Fruit fly (Drosophila melanogaster): ENCODE measurements around the gene if.

Gene if

DNA sequence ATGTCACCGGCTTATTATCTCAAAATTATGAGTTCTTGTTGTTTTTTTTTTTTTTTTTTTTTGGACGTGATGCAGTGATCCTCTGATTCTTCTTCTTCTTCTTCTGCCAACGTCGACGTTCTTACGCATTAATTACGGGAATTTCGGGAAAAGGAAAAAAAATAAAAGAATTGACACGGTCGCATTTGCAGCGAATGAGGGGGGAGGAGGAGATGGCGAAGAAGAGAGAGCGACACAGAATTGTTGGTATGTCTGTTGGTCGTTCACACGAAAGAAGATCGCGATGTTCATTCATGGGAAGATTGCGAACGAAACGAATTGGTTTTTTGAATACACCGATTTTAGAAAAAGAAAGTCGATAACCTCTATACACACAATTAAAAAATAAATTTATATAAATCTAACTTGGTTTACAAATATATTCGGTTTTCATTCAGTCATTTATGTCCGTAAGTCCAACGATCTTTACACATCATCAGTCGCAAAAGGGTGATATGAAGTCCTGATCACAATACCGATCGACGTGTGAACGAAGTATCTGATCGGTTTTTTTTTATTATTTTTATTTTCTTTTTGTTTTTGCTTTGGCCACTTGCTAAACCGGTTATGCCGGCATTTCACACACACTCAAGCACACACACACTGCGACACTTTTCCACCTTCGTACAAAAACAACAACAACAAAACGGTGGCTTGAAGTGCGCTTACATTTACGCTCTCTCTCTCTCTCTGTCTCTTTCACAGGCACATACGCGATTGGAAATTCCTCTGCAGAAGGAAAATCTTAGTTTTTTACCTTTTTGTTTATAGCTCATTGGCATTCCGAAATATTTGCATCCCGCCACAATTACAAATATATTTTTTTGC is 32.3 kb downstream of the if start (continued):
- TF ChIP-seq bsh (GFP tag; optimal IDR thresholded peaks at IDR 0.05) (peak; percentile 77 to 97), CG4617 (GFP tag; optimal IDR thresholded peaks at IDR 0.05; ENCODE audit: borderline replicate concordance) (no peak), ken (GFP tag; IDR thresholded peaks at IDR 0.05) (peak; percentile 35; the same call in 1 of the 3 replicates), Gug (GFP tag; IDR thresholded peaks at IDR 0.05) (no peak), NK7.1 (GFP tag; optimal IDR thresholded peaks at IDR 0.05) (peak; percentile 33), hth (optimal IDR thresholded peaks at IDR 0.05) (no peak), Hmr (GFP tag; optimal IDR thresholded peaks at IDR 0.05) (peak; percentile 62), CG17612 (GFP tag; IDR thresholded peaks at IDR 0.05) (no peak), stc (GFP tag; IDR thresholded peaks at IDR 0.05) (no peak), Rfx (GFP tag; IDR thresholded peaks at IDR 0.05) (peak; percentile 70), lab (GFP tag; optimal IDR thresholded peaks at IDR 0.05) (peak; percentile 73), B-H2 (GFP tag; optimal IDR thresholded peaks at IDR 0.05) (no peak), Fer3 (tag; optimal IDR thresholded peaks at IDR 0.05) (peak; percentile 64), p53 (GFP tag; optimal IDR thresholded peaks at IDR 0.05) (no peak), gfzf (GFP tag; optimal IDR thresholded peaks at IDR 0.05) (no peak), Oli (tag; optimal IDR thresholded peaks at IDR 0.05) (peak; percentile 79), CTCF (GFP tag; optimal IDR thresholded peaks at IDR 0.05) (no peak), CG31441 (GFP tag; IDR thresholded peaks at IDR 0.05) (peak; percentile 87), CG11560 (tag; IDR thresholded peaks at IDR 0.05) (no peak), CG34376 (GFP tag; optimal IDR thresholded peaks at IDR 0.05) (peak; percentile 53), otp (GFP tag; IDR thresholded peaks at IDR 0.05) (peak; percentile 12; the same call in 1 of the 3 replicates), run (tag; optimal IDR thresholded peaks at IDR 0.05) (peak; percentile 48), Meics (GFP tag; optimal IDR thresholded peaks at IDR 0.05) (peak; percentile 74), org-1 (GFP tag; optimal IDR thresholded peaks at IDR 0.05) (peak; percentile 59), CG17568 (GFP tag; optimal IDR thresholded peaks at IDR 0.05) (peak; percentile 45), MESR4 (GFP tag; optimal IDR thresholded peaks at IDR 0.05) (no peak), gem (tag; optimal IDR thresholded peaks at IDR 0.05) (peak; percentile 89), CG13775 (GFP tag; optimal IDR thresholded peaks at IDR 0.05) (peak; percentile 70), CoRest (tag; optimal IDR thresholded peaks at IDR 0.05) (peak; percentile 85), Ravus (GFP tag; IDR thresholded peaks at IDR 0.05) (no peak), peb (GFP tag; IDR thresholded peaks at IDR 0.05) (0 out of 2 replicates have a peak, but pooled peaks have one; percentile 19), Tbp (GFP tag; optimal IDR thresholded peaks at IDR 0.05) (no peak), CG9609 (GFP tag; optimal IDR thresholded peaks at IDR 0.05) (no peak), z (GFP tag; IDR thresholded peaks at IDR 0.05) (no peak), Spps (tag; optimal IDR thresholded peaks at IDR 0.05) (peak; percentile 63), ATbp (GFP tag; optimal IDR thresholded peaks at IDR 0.05) (peak; percentile 73), HLHmδ (GFP tag; optimal IDR thresholded peaks at IDR 0.05) (no peak), CG33213 (GFP tag; optimal IDR thresholded peaks at IDR 0.05) (no peak), pros (GFP tag; optimal IDR thresholded peaks at IDR 0.05) (peak; percentile 55), Side (GFP tag; optimal IDR thresholded peaks at IDR 0.05) (no peak), Elba2 (GFP tag; optimal IDR thresholded peaks at IDR 0.05) (no peak), E2f2 (GFP tag; IDR thresholded peaks at IDR 0.05) (no peak), PHDP (tag; optimal IDR thresholded peaks at IDR 0.05) (peak; percentile 84), CG1529 (GFP tag; optimal IDR thresholded peaks at IDR 0.05) (peak; percentile 50), CG8924 (tag; optimal IDR thresholded peaks at IDR 0.05) (peak; percentile 83), Xbp1 (GFP tag; optimal IDR thresholded peaks at IDR 0.05) (peak; percentile 60), CG12104 (GFP tag; optimal IDR thresholded peaks at IDR 0.05) (peak; percentile 65), CG7556 (GFP tag; optimal IDR thresholded peaks at IDR 0.05) (peak; percentile 78), CG43689 (GFP tag; IDR thresholded peaks at IDR 0.05) (no peak), CG16813 (GFP tag; IDR thresholded peaks at IDR 0.05; ENCODE audit: partially characterized antibody) (no peak)
